Fruit fly (Drosophila melanogaster) whole organism, prepupa: ENCODE measurements around the gene SP1029.
A peak's percentile ranks its signal among the peaks of the same experiment; 100 is the strongest.

Experiments
- Blimp-1 ChIP-seq: fragments of 200-800 bp; sonication (Bioruptor generic); optimal IDR thresholded peaks from 3 replicates; lab custom pipeline; 2017; ENCODE audit warnings: missing biosample characterization, missing genetic modification characterization, mild to moderate bottlenecking, moderate library complexity, missing genetic modification reagents
- CG10631 ChIP-seq: fragments of 200-800 bp; sonication (Bioruptor generic); optimal IDR thresholded peaks from 2 replicates; lab custom pipeline; 2016; ENCODE audit warnings: missing biosample characterization, missing genetic modification characterization
- CG10669 ChIP-seq: fragments of 200-800 bp; sonication (Bioruptor generic); optimal IDR thresholded peaks from 3 replicates; lab custom pipeline; 2018; ENCODE audit warnings: missing biosample characterization, mild to moderate bottlenecking, missing genetic modification characterization, moderate library complexity
- CG11294 ChIP-seq: fragments of 200-800 bp; sonication (Bioruptor generic); IDR thresholded peaks from 2 replicates; pipeline ENCODE4 v1.3.6; 2022; ENCODE audit warnings: missing biosample characterization, missing genetic modification characterization
- CG11902 ChIP-seq: fragments of 200-800 bp; sonication (Bioruptor generic); optimal IDR thresholded peaks from 3 replicates; lab custom pipeline; 2016; ENCODE audit warnings: missing biosample characterization, missing genetic modification characterization
- CG15336 ChIP-seq: fragments of 200-800 bp; sonication (Bioruptor generic); IDR thresholded peaks from 2 replicates; pipeline ENCODE4 v1.3.6; 2022; ENCODE audit warnings: missing biosample characterization, missing genetic modification characterization
- CG32006 ChIP-seq: fragments of 200-800 bp; sonication (Bioruptor generic); optimal IDR thresholded peaks from 3 replicates; lab custom pipeline; 2017; ENCODE audit warnings: missing biosample characterization, mild to moderate bottlenecking, missing genetic modification characterization
- CG34406 ChIP-seq: fragments of 200-800 bp; sonication (Bioruptor generic); optimal IDR thresholded peaks from 3 replicates; lab custom pipeline; 2016; ENCODE audit warnings: missing biosample characterization, missing genetic modification characterization
- CG4318 ChIP-seq: fragments of 200-800 bp; sonication (Bioruptor generic); optimal IDR thresholded peaks from 3 replicates; lab custom pipeline; 2017; ENCODE audit warnings: missing biosample characterization, mild to moderate bottlenecking, missing genetic modification characterization
- CG6163 ChIP-seq: fragments of 200-800 bp; sonication (Bioruptor generic); IDR thresholded peaks from 3 replicates; pipeline ENCODE4 v1.3.6; 2022; ENCODE audit warnings: missing biosample characterization, missing genetic modification characterization
- CG6276 ChIP-seq: fragments of 200-800 bp; sonication (Bioruptor generic); optimal IDR thresholded peaks from 2 replicates; lab custom pipeline; 2017; ENCODE audit warnings: missing biosample characterization, mild to moderate bottlenecking, missing genetic modification characterization
- CG6792 ChIP-seq: fragments of 200-800 bp; sonication (Bioruptor generic); optimal IDR thresholded peaks from 3 replicates; lab custom pipeline; 2016; ENCODE audit warnings: missing biosample characterization, missing genetic modification characterization
- CG6808 ChIP-seq: fragments of 200-800 bp; sonication (Bioruptor generic); optimal IDR thresholded peaks from 3 replicates; lab custom pipeline; 2017; ENCODE audit warnings: missing biosample characterization, missing genetic modification characterization, mild to moderate bottlenecking, moderate library complexity, missing genetic modification reagents
- CG6854 ChIP-seq: fragments of 200-800 bp; sonication (Bioruptor generic); optimal IDR thresholded peaks from 2 replicates; lab custom pipeline; 2017; ENCODE audit warnings: missing biosample characterization, mild to moderate bottlenecking, missing genetic modification characterization
- CG7368 ChIP-seq: fragments of 200-800 bp; sonication (Bioruptor generic); optimal IDR thresholded peaks from 3 replicates; lab custom pipeline; 2016; ENCODE audit warnings: missing biosample characterization, missing genetic modification characterization
- CG8119 ChIP-seq: fragments of 200-800 bp; sonication (Bioruptor generic); IDR thresholded peaks from 3 replicates; pipeline ENCODE4 v1.3.6; 2022; ENCODE audit warnings: missing biosample characterization, missing genetic modification characterization
- CG8319 ChIP-seq: fragments of 200-800 bp; sonication (Bioruptor generic); optimal IDR thresholded peaks from 3 replicates; lab custom pipeline; 2016; ENCODE audit warnings: missing biosample characterization, missing genetic modification characterization
- CG9139 ChIP-seq: fragments of 200-800 bp; sonication (Bioruptor generic); optimal IDR thresholded peaks from 3 replicates; lab custom pipeline; 2017; ENCODE audit warnings: missing biosample characterization, mild to moderate bottlenecking, missing genetic modification characterization
- Eip75B ChIP-seq: fragments of 200-800 bp; sonication (Bioruptor generic); optimal IDR thresholded peaks from 3 replicates; lab custom pipeline; 2016; ENCODE audit warnings: missing biosample characterization, missing genetic modification characterization
- Eip78C ChIP-seq: fragments of 200-800 bp; sonication (Bioruptor generic); peaks from one replicate; lab custom pipeline; 2016; ENCODE audit warnings: missing biosample characterization, missing genetic modification characterization
- Ets21C ChIP-seq: fragments of 200-800 bp; sonication (Bioruptor generic); optimal IDR thresholded peaks from 3 replicates; lab custom pipeline; 2016; ENCODE audit warnings: missing biosample characterization, missing genetic modification characterization
- Ets96B ChIP-seq: fragments of 200-800 bp; optimal IDR thresholded peaks from 2 replicates; lab custom pipeline; 2019; ENCODE audit warnings: missing biosample characterization, mild to moderate bottlenecking, missing genetic modification characterization, moderate library complexity
- Hr38 ChIP-seq: sonication (Bioruptor generic); optimal IDR thresholded peaks from 2 replicates; lab custom pipeline; 2016; ENCODE audit warnings: missing biosample characterization, missing genetic modification characterization
- Hr39 ChIP-seq: fragments of 200-800 bp; sonication (Bioruptor generic); optimal IDR thresholded peaks from 2 replicates; lab custom pipeline; 2016; ENCODE audit warnings: missing biosample characterization, missing genetic modification characterization
- Hr4 ChIP-seq: fragments of 200-800 bp; sonication (Bioruptor generic); optimal IDR thresholded peaks from 3 replicates; lab custom pipeline; 2016; ENCODE audit warnings: missing biosample characterization, missing genetic modification characterization
- Met ChIP-seq: fragments of 200-800 bp; sonication (Bioruptor generic); optimal IDR thresholded peaks from 3 replicates; lab custom pipeline; 2016; ENCODE audit warnings: missing biosample characterization, missing genetic modification characterization
- OdsH ChIP-seq: fragments of 200-800 bp; sonication (Bioruptor generic); optimal IDR thresholded peaks from 3 replicates; lab custom pipeline; 2016; ENCODE audit warnings: missing biosample characterization, missing genetic modification characterization
- Smox ChIP-seq: fragments of 200-800 bp; sonication (Bioruptor generic); optimal IDR thresholded peaks from 3 replicates; lab custom pipeline; 2016; ENCODE audit warnings: missing biosample characterization, missing genetic modification characterization
- Sox102F ChIP-seq: fragments of 200-800 bp; sonication (Bioruptor generic); optimal IDR thresholded peaks from 2 replicates; lab custom pipeline; 2016; ENCODE audit warnings: missing biosample characterization, mild to moderate bottlenecking, missing genetic modification characterization
- Sox14 ChIP-seq: fragments of 200-800 bp; sonication (Bioruptor generic); optimal IDR thresholded peaks from 3 replicates; lab custom pipeline; 2016; ENCODE audit warnings: missing biosample characterization, missing genetic modification characterization
- Sox15 ChIP-seq: fragments of 200-800 bp; sonication (Bioruptor generic); optimal IDR thresholded peaks from 3 replicates; lab custom pipeline; 2016; ENCODE audit warnings: missing biosample characterization, missing genetic modification characterization
- dac ChIP-seq: fragments of 200-800 bp; sonication (Bioruptor generic); optimal IDR thresholded peaks from 2 replicates; lab custom pipeline; 2017; ENCODE audit warnings: missing biosample characterization, mild to moderate bottlenecking, missing genetic modification characterization
- dsx ChIP-seq: fragments of 200-800 bp; optimal IDR thresholded peaks from 3 replicates; lab custom pipeline; 2019; ENCODE audit warnings: missing biosample characterization, mild to moderate bottlenecking, missing genetic modification characterization, moderate library complexity; ENCODE audit not compliant: poor library complexity, severe bottlenecking
- eg ChIP-seq: fragments of 200-800 bp; sonication (Bioruptor generic); IDR thresholded peaks from 3 replicates; pipeline ENCODE4 v1.3.6; 2022; ENCODE audit warnings: missing biosample characterization, missing genetic modification characterization
- esn ChIP-seq: fragments of 200-800 bp; sonication (Bioruptor generic); optimal IDR thresholded peaks from 2 replicates; lab custom pipeline; 2016; ENCODE audit warnings: missing biosample characterization, mild to moderate bottlenecking, missing genetic modification characterization, moderate library complexity
- fd59A ChIP-seq: fragments of 200-800 bp; sonication (Bioruptor generic); optimal IDR thresholded peaks from 2 replicates; lab custom pipeline; 2017; ENCODE audit warnings: missing biosample characterization, mild to moderate bottlenecking, missing genetic modification characterization, missing genetic modification reagents
- fd85E ChIP-seq: fragments of 200-800 bp; sonication (Bioruptor generic); optimal IDR thresholded peaks from 3 replicates; lab custom pipeline; 2016; ENCODE audit warnings: missing biosample characterization, missing genetic modification characterization
- fkh ChIP-seq: fragments of 200-800 bp; sonication (Bioruptor generic); optimal IDR thresholded peaks from 3 replicates; lab custom pipeline; 2017; ENCODE audit warnings: missing biosample characterization, mild to moderate bottlenecking, missing genetic modification characterization, moderate library complexity
- pdm3 ChIP-seq: fragments of 200-800 bp; sonication (Bioruptor generic); optimal IDR thresholded peaks from 3 replicates; lab custom pipeline; 2016; ENCODE audit warnings: missing biosample characterization, missing genetic modification characterization
- spab ChIP-seq: fragments of 200-800 bp; sonication (Bioruptor generic); optimal IDR thresholded peaks from 2 replicates; lab custom pipeline; 2017; ENCODE audit warnings: missing biosample characterization, mild to moderate bottlenecking, missing genetic modification characterization, missing genetic modification reagents
- ss ChIP-seq, 2 experiments: fragments of 200-800 bp; sonication (Bioruptor generic); optimal IDR thresholded peaks; 2 replicates in 1 of 2; 3 replicates in 1 of 2; lab custom pipeline; 2017 to 2018; ENCODE audit warnings: mild to moderate bottlenecking in 2 of 2, missing biosample characterization in 2 of 2, missing genetic modification characterization in 2 of 2, moderate library complexity in 1 of 2
- svp ChIP-seq: fragments of 200-800 bp; sonication (Bioruptor generic); peaks from one replicate; lab custom pipeline; 2016; ENCODE audit warnings: missing biosample characterization, missing genetic modification characterization
- vri ChIP-seq: fragments of 200-800 bp; sonication (Bioruptor generic); optimal IDR thresholded peaks from 3 replicates; lab custom pipeline; 2016; ENCODE audit warnings: missing biosample characterization, mild to moderate bottlenecking, missing genetic modification characterization

Gene SP1029

DNA sequence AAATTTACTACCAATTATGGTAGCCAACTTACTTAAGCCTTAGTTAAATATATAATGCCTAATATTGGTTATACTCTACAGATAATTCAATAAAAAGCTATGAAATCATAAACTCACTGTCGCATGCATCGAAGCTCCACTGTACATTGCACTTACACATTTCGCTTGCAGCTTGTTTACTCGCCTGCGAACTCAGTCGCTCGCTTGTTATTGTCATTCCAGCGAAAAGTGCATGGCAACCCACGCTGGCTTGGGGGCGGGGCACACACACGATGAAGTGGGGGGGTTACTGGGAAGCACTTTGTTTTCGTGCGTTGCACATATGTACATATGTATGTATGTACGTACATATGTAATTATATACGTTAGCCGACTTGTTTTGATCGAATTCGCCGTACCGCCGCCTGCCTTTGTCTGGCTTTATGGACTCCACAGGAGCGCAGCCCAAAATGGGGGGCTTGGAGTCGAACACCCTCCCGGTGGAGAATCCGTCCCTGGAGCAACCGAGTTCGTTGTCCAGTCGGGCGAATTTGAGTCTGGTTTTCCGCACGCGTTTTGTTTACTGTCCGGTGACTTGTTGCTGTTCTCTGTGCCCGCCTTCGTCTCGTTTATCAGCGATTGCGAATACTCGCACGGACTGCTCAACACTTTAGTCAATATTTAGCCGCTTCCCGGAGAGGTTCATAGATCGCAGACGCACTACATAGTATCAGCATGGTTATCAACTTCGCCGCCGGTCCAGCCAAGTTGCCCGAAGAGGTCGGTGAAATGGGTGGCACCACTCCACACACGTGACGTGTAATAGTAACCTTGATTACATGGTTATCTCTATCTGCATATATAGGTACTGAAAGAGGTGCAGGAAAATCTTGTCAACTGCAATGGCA is 50.2 kb downstream of the SP1029 start, which contains the start of gene CG11899 (continued):
- TF ChIP-seq CG4318 (peak; percentile 26), Eip75B (GFP tag; lab: Kevin White, UChicago) (peak; percentile 88), vri (peak; percentile 82), Hr38 (GFP tag; lab: Kevin White, UChicago) (no peak), CG15336 (GFP tag; lab: Robert Waterston, UW) (peak; percentile 78), dac (GFP tag; lab: Kevin White, UChicago) (peak; percentile 71), CG6792 (GFP tag; lab: Kevin White, UChicago) (peak; percentile 77), OdsH (peak; percentile 68), CG9139 (GFP tag; lab: Kevin White, UChicago) (peak; percentile 59), esn (GFP tag; lab: Kevin White, UChicago) (peak; percentile 85), Sox14 (GFP tag; lab: Kevin White, UChicago) (peak; percentile 96)

DNA sequence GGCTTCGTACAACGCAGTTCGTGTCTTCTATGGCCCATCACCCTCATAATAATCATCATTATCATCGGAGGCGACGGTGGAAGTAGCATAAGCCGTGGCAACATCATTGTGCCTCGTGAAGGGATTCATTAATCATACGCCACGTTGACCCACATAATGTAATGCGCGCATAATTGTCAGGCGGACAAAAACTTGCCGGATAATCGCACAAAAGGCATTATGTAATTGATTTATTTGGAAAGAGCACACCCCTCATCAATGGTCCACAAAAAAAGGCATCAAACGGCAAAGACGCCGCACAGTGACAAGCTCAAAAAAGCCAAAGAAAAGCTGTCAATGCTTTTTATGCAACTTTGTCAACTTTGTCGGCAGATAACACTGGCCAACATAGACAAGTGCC is 52.0 kb downstream of the SP1029 start:
- TF ChIP-seq pdm3: no peak
- no peak for TF ChIP-seq CG7368 (GFP tag; lab: Kevin White, UChicago)
- no peak for TF ChIP-seq Met (GFP tag; lab: Kevin White, UChicago)
- no peak for TF ChIP-seq CG6792 (GFP tag; lab: Kevin White, UChicago)
- TF ChIP-seq spab: no peak
- TF ChIP-seq CG8119 (GFP tag; lab: Robert Waterston, UW): no peak
- TF ChIP-seq CG6854 (GFP tag; lab: Kevin White, UChicago): no peak
- no peak for TF ChIP-seq Eip78C (GFP tag; lab: Kevin White, UChicago)
- TF ChIP-seq fkh (GFP tag; lab: Kevin White, UChicago): no peak
- no peak for TF ChIP-seq CG34406 (GFP tag; lab: Kevin White, UChicago)
- TF ChIP-seq dsx: no peak
- TF ChIP-seq svp (GFP tag; lab: Kevin White, UChicago): no peak
- no peak for TF ChIP-seq CG8319 (GFP tag; lab: Kevin White, UChicago)
- no peak for TF ChIP-seq Ets21C

DNA sequence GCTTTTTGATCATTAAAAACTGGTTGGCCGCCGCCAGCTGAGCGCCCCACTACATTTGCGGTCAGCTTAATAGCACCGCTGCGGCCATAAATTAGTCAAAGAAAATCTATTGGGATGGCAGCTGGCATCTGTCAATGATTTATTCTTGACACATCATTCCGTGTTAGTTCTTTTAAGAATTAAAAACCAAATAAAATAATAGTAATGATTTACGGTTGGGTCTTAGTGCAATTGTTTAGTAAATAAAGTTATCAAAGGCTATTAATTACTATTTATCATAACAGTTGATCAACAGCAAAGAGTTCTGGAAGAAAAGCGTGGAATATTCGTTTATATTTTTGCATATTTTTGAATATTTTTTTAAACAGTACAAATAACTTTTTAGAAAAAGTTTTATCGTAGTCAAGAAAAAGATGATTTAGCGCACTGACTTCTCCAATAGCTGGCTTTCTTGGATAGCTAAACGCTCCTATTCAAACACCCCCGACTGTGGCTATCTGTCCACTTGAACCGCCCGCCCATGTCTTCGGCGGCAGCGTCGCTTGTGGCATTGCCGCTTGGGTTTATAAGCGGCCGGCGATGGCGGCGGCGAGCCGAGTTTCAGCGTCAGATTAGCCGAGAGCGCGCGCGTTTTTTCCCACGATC is 53.2 kb downstream of the SP1029 start, which contains the start of gene CG14515:
Gene CG14515, plus strand, starts transcription at position 590 of the 645 bp plus-strand sequence.
- TF ChIP-seq fd59A: no peak
- no peak for TF ChIP-seq Ets96B (tag; lab: Kevin White, UChicago)
- no peak for TF ChIP-seq Sox102F (GFP tag; lab: Kevin White, UChicago)
- TF ChIP-seq dsx: no peak
- no peak for TF ChIP-seq CG6163 (GFP tag; lab: Robert Waterston, UW)
- no peak for TF ChIP-seq CG8319 (GFP tag; lab: Kevin White, UChicago)
- TF ChIP-seq esn (GFP tag; lab: Kevin White, UChicago): no peak
- TF ChIP-seq CG6808: no peak
- TF ChIP-seq Eip75B (GFP tag; lab: Kevin White, UChicago): no peak
- no peak for TF ChIP-seq CG11294 (GFP tag; lab: Robert Waterston, UW)
- no peak for TF ChIP-seq CG34406 (GFP tag; lab: Kevin White, UChicago)
- TF ChIP-seq CG4318: no peak
- TF ChIP-seq Hr39 (GFP tag; lab: Kevin White, UChicago): no peak
- TF ChIP-seq CG32006 (GFP tag; lab: Kevin White, UChicago): peak; percentile 63
- peak; percentile 49 for TF ChIP-seq Hr4
- no peak for TF ChIP-seq OdsH
- TF ChIP-seq CG6276: peak; percentile 58
- TF ChIP-seq CG10631 (GFP tag; lab: Kevin White, UChicago): no peak
- no peak; the same call in 2 of the 3 replicates for TF ChIP-seq eg (GFP tag; lab: Robert Waterston, UW)
- TF ChIP-seq fkh (GFP tag; lab: Kevin White, UChicago): no peak
- no peak for TF ChIP-seq fd85E (GFP tag; lab: Kevin White, UChicago)
- no peak for TF ChIP-seq CG11902 (GFP tag; lab: Kevin White, UChicago)
- TF ChIP-seq Sox15 (GFP tag; lab: Kevin White, UChicago): no peak
- TF ChIP-seq Blimp-1: no peak
- TF ChIP-seq Sox14 (GFP tag; lab: Kevin White, UChicago): no peak
- peak; percentile 70 for TF ChIP-seq Eip78C (GFP tag; lab: Kevin White, UChicago)
- no peak for TF ChIP-seq Smox (GFP tag; lab: Kevin White, UChicago)
- no peak for TF ChIP-seq CG10669 (GFP tag; lab: Kevin White, UChicago)
- no peak; the same call in 2 of the 3 replicates for TF ChIP-seq CG8119 (GFP tag; lab: Robert Waterston, UW)
- TF ChIP-seq ss (GFP tag; optimal IDR thresholded peaks at IDR 0.05; lab: Kevin White, UChicago): no peak
- TF ChIP-seq CG15336 (GFP tag; lab: Robert Waterston, UW): peak; percentile 40
- peak; percentile 20 for TF ChIP-seq svp (GFP tag; lab: Kevin White, UChicago)
